Fruit fly (Drosophila melanogaster) whole organism, embryonic: ENCODE data around the gene Ctr1B.

ENCODE experiments used
- BtbVII ChIP-seq: fragments of 200-800 bp; sonication (Bioruptor generic); optimal IDR thresholded peaks from 3 replicates; lab custom pipeline; 2017; ENCODE audit warnings: missing biosample characterization, mild to moderate bottlenecking, missing genetic modification characterization
- C15 ChIP-seq: fragments of 200-800 bp; sonication (Bioruptor generic); IDR thresholded peaks from 3 replicates; pipeline ENCODE4 v1.3.6; 2022; ENCODE audit warnings: missing biosample characterization, missing genetic modification characterization
- CG1024 ChIP-seq: fragments of 200-800 bp; sonication (Bioruptor generic); IDR thresholded peaks from 2 replicates; pipeline ENCODE4 v1.3.6; 2022; ENCODE audit warnings: missing biosample characterization, missing genetic modification characterization
- CG11398 ChIP-seq: fragments of 200-800 bp; sonication (Bioruptor generic); optimal IDR thresholded peaks from 2 replicates; lab custom pipeline; 2016; ENCODE audit warnings: missing biosample characterization, missing genetic modification characterization
- CG12299 ChIP-seq: fragments of 200-800 bp; sonication (Bioruptor generic); optimal IDR thresholded peaks from 2 replicates; lab custom pipeline; 2018; ENCODE audit warnings: missing biosample characterization, mild to moderate bottlenecking, missing genetic modification characterization
- CG12659 ChIP-seq: fragments of 200-800 bp; sonication (Bioruptor generic); optimal IDR thresholded peaks from 3 replicates; lab custom pipeline; 2017; ENCODE audit warnings: mild to moderate bottlenecking, missing biosample characterization, missing genetic modification reagents, missing genetic modification characterization
- CG15269 ChIP-seq: fragments of 200-800 bp; sonication (Bioruptor generic); optimal IDR thresholded peaks from 2 replicates; lab custom pipeline; 2018; ENCODE audit warnings: missing biosample characterization, mild to moderate bottlenecking, missing genetic modification characterization, moderate library complexity
- CG15479 ChIP-seq: fragments of 200-800 bp; sonication (Bioruptor generic); optimal IDR thresholded peaks from 3 replicates; lab custom pipeline; 2019; ENCODE audit warnings: missing biosample characterization, mild to moderate bottlenecking, missing genetic modification characterization, moderate library complexity
- CG1603 ChIP-seq: fragments of 200-800 bp; sonication (Bioruptor generic); optimal IDR thresholded peaks from 2 replicates; lab custom pipeline; 2019; ENCODE audit warnings: missing biosample characterization, mild to moderate bottlenecking, missing genetic modification characterization, moderate library complexity
- CG1647 ChIP-seq: fragments of 200-800 bp; sonication (Bioruptor generic); optimal IDR thresholded peaks from 3 replicates; lab custom pipeline; 2016; ENCODE audit warnings: missing biosample characterization, missing genetic modification characterization
- CG2116 ChIP-seq: fragments of 200-800 bp; sonication (Bioruptor generic); optimal IDR thresholded peaks from 3 replicates; lab custom pipeline; 2018; ENCODE audit warnings: missing biosample characterization, mild to moderate bottlenecking, missing genetic modification characterization
- CG30403 ChIP-seq: fragments of 200-800 bp; sonication (Bioruptor generic); optimal IDR thresholded peaks from 3 replicates; lab custom pipeline; 2016; ENCODE audit warnings: missing biosample characterization, missing genetic modification characterization
- CG33557 ChIP-seq: fragments of 200-800 bp; sonication (Bioruptor generic); optimal IDR thresholded peaks from 2 replicates; lab custom pipeline; 2019; ENCODE audit warnings: missing biosample characterization, mild to moderate bottlenecking, missing genetic modification characterization, moderate library complexity
- CG34224 ChIP-seq: fragments of 200-800 bp; sonication (Bioruptor generic); IDR thresholded peaks from 3 replicates; pipeline ENCODE4 v1.3.6; 2022; ENCODE audit warnings: missing biosample characterization, missing genetic modification characterization; ENCODE audit not compliant: partially characterized antibody
- CG34376 ChIP-seq: fragments of 200-800 bp; sonication (Bioruptor generic); optimal IDR thresholded peaks from 2 replicates; lab custom pipeline; 2018; ENCODE audit warnings: missing biosample characterization, mild to moderate bottlenecking, missing genetic modification characterization
- CG3726 ChIP-seq: fragments of 200-800 bp; sonication (Bioruptor generic); IDR thresholded peaks from 3 replicates; pipeline ENCODE4, ENCODE4 v1.3.6; 2022; ENCODE audit warnings: missing biosample characterization, missing genetic modification characterization
- CG42726 ChIP-seq: fragments of 200-800 bp; sonication (Bioruptor generic); IDR thresholded peaks from 2 replicates; pipeline ENCODE4 v1.3.6; 2022; ENCODE audit warnings: missing biosample characterization, missing genetic modification characterization; ENCODE audit not compliant: partially characterized antibody
- CG4328 ChIP-seq: fragments of 200-800 bp; sonication (Bioruptor generic); optimal IDR thresholded peaks from 3 replicates; lab custom pipeline; 2017; ENCODE audit warnings: missing biosample characterization, missing genetic modification reagents, missing genetic modification characterization
- CG4424 ChIP-seq: fragments of 200-800 bp; sonication (Bioruptor generic); optimal IDR thresholded peaks from 3 replicates; lab custom pipeline; 2016; ENCODE audit warnings: missing biosample characterization, missing genetic modification characterization
- CG4854 ChIP-seq: fragments of 200-800 bp; sonication (Bioruptor generic); optimal IDR thresholded peaks from 2 replicates; lab custom pipeline; 2016; ENCODE audit warnings: missing biosample characterization, missing genetic modification characterization, inconsistent platforms
- CG7786 ChIP-seq: fragments of 200-800 bp; sonication (Bioruptor generic); optimal IDR thresholded peaks from 2 replicates; lab custom pipeline; 2016; ENCODE audit warnings: missing biosample characterization, missing genetic modification characterization
- CG7963 ChIP-seq: fragments of 200-800 bp; sonication (Bioruptor generic); IDR thresholded peaks from 3 replicates; pipeline ENCODE4 v1.3.6; 2022; ENCODE audit warnings: missing biosample characterization, missing genetic modification characterization; ENCODE audit not compliant: partially characterized antibody
- CG9727 ChIP-seq: fragments of 200-800 bp; sonication (Bioruptor generic); optimal IDR thresholded peaks from 3 replicates; lab custom pipeline; 2017; ENCODE audit warnings: missing biosample characterization, mild to moderate bottlenecking, missing genetic modification characterization
- CG9797 ChIP-seq: fragments of 200-800 bp; sonication (Bioruptor generic); optimal IDR thresholded peaks from 3 replicates; lab custom pipeline; 2018; ENCODE audit warnings: missing biosample characterization, mild to moderate bottlenecking, missing genetic modification characterization
- CG9817 ChIP-seq: fragments of 200-800 bp; sonication (Bioruptor generic); optimal IDR thresholded peaks from 2 replicates; lab custom pipeline; 2018; ENCODE audit warnings: missing biosample characterization, mild to moderate bottlenecking, missing genetic modification characterization, moderate library complexity
- Dbx ChIP-seq: fragments of 200-800 bp; sonication (Bioruptor generic); IDR thresholded peaks from 3 replicates; pipeline ENCODE4 v1.3.6; 2022; ENCODE audit warnings: missing biosample characterization, missing genetic modification characterization
- HLH54F ChIP-seq: fragments of 200-800 bp; sonication (Bioruptor generic); optimal IDR thresholded peaks from 3 replicates; lab custom pipeline; 2016; ENCODE audit warnings: missing biosample characterization, missing genetic modification characterization
- HmgZ ChIP-seq: fragments of 200-800 bp; sonication (Bioruptor generic); optimal IDR thresholded peaks from 2 replicates; lab custom pipeline; 2018; ENCODE audit warnings: missing biosample characterization, mild to moderate bottlenecking, missing genetic modification characterization
- Max ChIP-seq: fragments of 200-800 bp; sonication (Bioruptor generic); optimal IDR thresholded peaks from 2 replicates; lab custom pipeline; 2016; ENCODE audit warnings: missing biosample characterization, mild to moderate bottlenecking, missing genetic modification characterization
- NC2β ChIP-seq: fragments of 200-800 bp; sonication (Bioruptor generic); optimal IDR thresholded peaks from 2 replicates; lab custom pipeline; 2016; ENCODE audit warnings: missing biosample characterization, missing genetic modification characterization
- Opbp ChIP-seq: fragments of 200-800 bp; sonication (Bioruptor generic); IDR thresholded peaks from 3 replicates; pipeline ENCODE4 v1.3.6; 2022; ENCODE audit warnings: missing biosample characterization, missing genetic modification characterization; ENCODE audit not compliant: partially characterized antibody
- Pdp1 ChIP-seq, 2 experiments: fragments of 200-800 bp; sonication (Bioruptor generic); optimal IDR thresholded peaks; 3 replicates each; lab custom pipeline; 2016; ENCODE audit warnings: missing biosample characterization in 2 of 2, missing genetic modification characterization in 2 of 2, mild to moderate bottlenecking in 1 of 2, moderate library complexity in 1 of 2
- Poxn ChIP-seq: fragments of 200-800 bp; sonication (Bioruptor generic); IDR thresholded peaks from 2 replicates; pipeline ENCODE4 v1.3.6; 2022; ENCODE audit warnings: missing biosample characterization, missing genetic modification characterization
- Ravus ChIP-seq: fragments of 200-800 bp; sonication (Bioruptor generic); IDR thresholded peaks from 2 replicates; pipeline ENCODE4 v1.3.6; 2022; ENCODE audit warnings: missing biosample characterization, missing genetic modification characterization
- Six4 ChIP-seq: fragments of 200-800 bp; sonication (Bioruptor generic); optimal IDR thresholded peaks from 2 replicates; lab custom pipeline; 2016; ENCODE audit warnings: missing biosample characterization, missing genetic modification characterization
- YL-1 ChIP-seq: fragments of 200-800 bp; sonication (Bioruptor generic); optimal IDR thresholded peaks from 3 replicates; lab custom pipeline; 2017; ENCODE audit warnings: missing biosample characterization, mild to moderate bottlenecking, missing genetic modification characterization
- chm ChIP-seq: fragments of 200-800 bp; sonication (Bioruptor generic); IDR thresholded peaks from 2 replicates; pipeline ENCODE4 v1.3.6; 2022; ENCODE audit warnings: missing biosample characterization, missing genetic modification characterization
- crc ChIP-seq: fragments of 200-800 bp; sonication (Bioruptor generic); optimal IDR thresholded peaks from 2 replicates; lab custom pipeline; 2016; ENCODE audit warnings: missing biosample characterization, missing genetic modification characterization
- eyg ChIP-seq: fragments of 200-800 bp; sonication (Bioruptor generic); optimal IDR thresholded peaks from 3 replicates; lab custom pipeline; 2016; ENCODE audit warnings: missing biosample characterization, missing genetic modification characterization
- fu2 ChIP-seq: fragments of 200-800 bp; sonication (Bioruptor generic); optimal IDR thresholded peaks from 2 replicates; lab custom pipeline; 2016; ENCODE audit warnings: missing biosample characterization, missing genetic modification characterization
- h ChIP-seq: fragments of >200 bp; optimal IDR thresholded peaks from 2 replicates; lab custom pipeline; 2017
- her ChIP-seq: fragments of 200-800 bp; sonication (Bioruptor generic); optimal IDR thresholded peaks from 2 replicates; lab custom pipeline; 2016; ENCODE audit warnings: missing biosample characterization, missing genetic modification characterization
- nau ChIP-seq: fragments of 200-800 bp; sonication (Bioruptor generic); optimal IDR thresholded peaks from 3 replicates; lab custom pipeline; 2017; ENCODE audit warnings: missing biosample characterization, mild to moderate bottlenecking, missing genetic modification characterization, missing genetic modification reagents
- pnt ChIP-seq: fragments of 200-800 bp; sonication (Bioruptor generic); optimal IDR thresholded peaks from 3 replicates; lab custom pipeline; 2016; ENCODE audit warnings: missing biosample characterization, missing genetic modification characterization
- prd ChIP-seq, 3 experiments: fragments of >200 bp in 2 of 3; fragments of 200-800 bp in 1 of 3; sonication (Bioruptor generic) in 1 of 3; optimal IDR thresholded peaks in 2 of 3; IDR thresholded peaks in 1 of 3; 2 replicates in 2 of 3; 3 replicates in 1 of 3; pipeline versions ENCODE4 v1.3.6 to Lab custom; 2017 to 2022; ENCODE audit warnings: missing biosample characterization in 1 of 3, missing genetic modification characterization in 1 of 3
- repo ChIP-seq: fragments of 200-800 bp; sonication (Bioruptor generic); optimal IDR thresholded peaks from 2 replicates; lab custom pipeline; 2016; ENCODE audit warnings: missing biosample characterization, missing genetic modification characterization
- schlank ChIP-seq: fragments of 200-800 bp; sonication (Bioruptor generic); optimal IDR thresholded peaks from 2 replicates; lab custom pipeline; 2018; ENCODE audit warnings: missing biosample characterization, mild to moderate bottlenecking, missing genetic modification characterization
- sisA ChIP-seq: fragments of 200-800 bp; sonication (Bioruptor generic); IDR thresholded peaks from 2 replicates; pipeline ENCODE4 v1.3.6; 2022; ENCODE audit warnings: missing biosample characterization, missing genetic modification characterization
- sqz ChIP-seq: fragments of 200-800 bp; sonication (Bioruptor generic); optimal IDR thresholded peaks from 3 replicates; lab custom pipeline; 2018; ENCODE audit warnings: missing biosample characterization, mild to moderate bottlenecking, missing genetic modification characterization
- vnd ChIP-seq: fragments of 200-800 bp; sonication (Bioruptor generic); IDR thresholded peaks from 3 replicates; pipeline ENCODE4 v1.3.6; 2022; ENCODE audit warnings: missing biosample characterization, missing genetic modification characterization; ENCODE audit not compliant: partially characterized antibody

The Ctr1B gene

dm6 chr3R:8340675-8341275 lies 23.4 kb downstream of the Ctr1B start, which contains the start of the genes COX7A and Arl2 (continued):
- TF ChIP-seq CG9797 (GFP tag; lab: Kevin White, UChicago), result no peak
- no peak for TF ChIP-seq NC2β (GFP tag; lab: Kevin White, UChicago)
- TF ChIP-seq Ravus, result no peak
- TF ChIP-seq CG1603 (tag; lab: Kevin White, UChicago), result peak; percentile 56
- peak; percentile 92 for TF ChIP-seq vnd (GFP tag; lab: Robert Waterston, UW)
- peak; percentile 90 for TF ChIP-seq CG7963 (GFP tag; lab: Robert Waterston, UW)
- no peak for TF ChIP-seq BtbVII (GFP tag; lab: Kevin White, UChicago)
- TF ChIP-seq Opbp (GFP tag; lab: Robert Waterston, UW), result peak; percentile 98
- TF ChIP-seq CG2116 (GFP tag; lab: Kevin White, UChicago), result peak; percentile 65
- TF ChIP-seq h, result no peak
- TF ChIP-seq CG7786 (GFP tag; lab: Kevin White, UChicago), result no peak
- peak in 1 of 2 experiments; percentile 95 for TF ChIP-seq Pdp1 (GFP tag; optimal IDR thresholded peaks at IDR 0.05; lab: Kevin White, UChicago)
- no peak for TF ChIP-seq Poxn (GFP tag; lab: Robert Waterston, UW)
- peak; percentile 65 for TF ChIP-seq HmgZ (tag; lab: Kevin White, UChicago)
- no peak for TF ChIP-seq C15
- TF ChIP-seq eyg, result no peak
- no peak for TF ChIP-seq CG9817 (tag; lab: Kevin White, UChicago)
- no peak for TF ChIP-seq CG4424 (GFP tag; lab: Kevin White, UChicago)
- no peak for TF ChIP-seq CG4854 (GFP tag; lab: Kevin White, UChicago)
- TF ChIP-seq CG9727 (GFP tag; lab: Kevin White, UChicago), result no peak
- no peak for TF ChIP-seq CG33557
- TF ChIP-seq CG4328 (GFP tag; lab: Kevin White, UChicago), result no peak
- TF ChIP-seq Six4 (GFP tag; lab: Kevin White, UChicago), result no peak
- TF ChIP-seq HLH54F, result no peak
- no peak for TF ChIP-seq repo (GFP tag; lab: Kevin White, UChicago)
- TF ChIP-seq her (GFP tag; lab: Kevin White, UChicago), result no peak
- no peak for TF ChIP-seq CG11398 (GFP tag; lab: Kevin White, UChicago)
- TF ChIP-seq CG3726 (GFP tag; lab: Robert Waterston, UW), result no peak
- no peak for TF ChIP-seq crc (GFP tag; lab: Kevin White, UChicago)
- no peak for TF ChIP-seq CG1647 (GFP tag; lab: Kevin White, UChicago)
- peak; percentile 87; the same call in 1 of the 2 replicates for TF ChIP-seq CG42726 (GFP tag; lab: Robert Waterston, UW)
- no peak for TF ChIP-seq fu2 (GFP tag; lab: Kevin White, UChicago)
- no peak for TF ChIP-seq CG30403 (GFP tag; lab: Kevin White, UChicago)
- TF ChIP-seq CG34224 (GFP tag; lab: Robert Waterston, UW), result peak; percentile 97
- no peak for TF ChIP-seq Dbx
- TF ChIP-seq CG34376 (GFP tag; lab: Kevin White, UChicago), result no peak
- TF ChIP-seq pnt, result no peak
- peak; percentile 72 for TF ChIP-seq CG12659 (GFP tag; lab: Kevin White, UChicago)
- no peak for TF ChIP-seq nau (GFP tag; lab: Kevin White, UChicago)
- no peak for TF ChIP-seq chm (GFP tag; lab: Robert Waterston, UW)
- peak; percentile 96 for TF ChIP-seq YL-1
- TF ChIP-seq sisA, result no peak
- no peak for TF ChIP-seq sqz (GFP tag; lab: Kevin White, UChicago)
- TF ChIP-seq schlank (tag; lab: Kevin White, UChicago), result no peak
- TF ChIP-seq CG1024, result no peak
- no peak for TF ChIP-seq CG12299
- no peak for TF ChIP-seq CG15269 (tag; lab: Kevin White, UChicago)
- no peak for TF ChIP-seq CG15479 (GFP tag; lab: Kevin White, UChicago)
- TF ChIP-seq Max (GFP tag; lab: Kevin White, UChicago), result no peak
- no peak for TF ChIP-seq prd (optimal IDR thresholded peaks at IDR 0.05; lab: Kevin White, UChicago)
- no peak for TF ChIP-seq prd (GFP tag; IDR thresholded peaks at IDR 0.05; lab: Robert Waterston, UW)
